Fruit fly (Drosophila melanogaster) whole organism, embryonic: Measurements from ENCODE around the gene CG11068.

ENCODE experiments used
- Adf1 ChIP-seq: fragments of 200-800 bp; sonication (Bioruptor generic); IDR thresholded peaks from 2 replicates; pipeline ENCODE4 v1.3.6; 2022; ENCODE audit warnings: missing biosample characterization, missing genetic modification characterization
- Aef1 ChIP-seq: fragments of 200-800 bp; sonication (Bioruptor generic); IDR thresholded peaks from 3 replicates; pipeline ENCODE4 v1.3.6; 2022; ENCODE audit warnings: missing biosample characterization, missing genetic modification characterization
- C15 ChIP-seq: fragments of 200-800 bp; sonication (Bioruptor generic); IDR thresholded peaks from 3 replicates; pipeline ENCODE4 v1.3.6; 2022; ENCODE audit warnings: missing biosample characterization, missing genetic modification characterization
- CG10321 ChIP-seq: fragments of 200-800 bp; sonication (Bioruptor generic); IDR thresholded peaks from 2 replicates; pipeline ENCODE4 v1.3.6; 2022; ENCODE audit warnings: missing biosample characterization, missing genetic modification characterization
- CG11504 ChIP-seq: fragments of 200-800 bp; sonication (Bioruptor generic); optimal IDR thresholded peaks from 3 replicates; lab custom pipeline; 2019; ENCODE audit warnings: missing biosample characterization, mild to moderate bottlenecking, missing genetic modification characterization, moderate library complexity
- CG15479 ChIP-seq: fragments of 200-800 bp; sonication (Bioruptor generic); optimal IDR thresholded peaks from 3 replicates; lab custom pipeline; 2019; ENCODE audit warnings: missing biosample characterization, mild to moderate bottlenecking, missing genetic modification characterization, moderate library complexity
- CG15696 ChIP-seq: fragments of 200-800 bp; sonication (Bioruptor generic); optimal IDR thresholded peaks from 2 replicates; lab custom pipeline; 2019; ENCODE audit warnings: missing biosample characterization, mild to moderate bottlenecking, missing genetic modification characterization, moderate library complexity
- CG16779 ChIP-seq: fragments of 200-800 bp; sonication (Bioruptor generic); IDR thresholded peaks from 2 replicates; pipeline ENCODE4 v1.3.6; 2022; ENCODE audit warnings: missing biosample characterization, missing genetic modification characterization
- CG16813 ChIP-seq: fragments of 200-800 bp; sonication (Bioruptor generic); IDR thresholded peaks from 3 replicates; pipeline ENCODE4 v1.3.6; 2022; ENCODE audit warnings: missing biosample characterization, missing genetic modification characterization; ENCODE audit not compliant: partially characterized antibody
- CG3163 ChIP-seq: fragments of 200-800 bp; sonication (Bioruptor generic); optimal IDR thresholded peaks from 3 replicates; lab custom pipeline; 2016; ENCODE audit warnings: missing biosample characterization, missing genetic modification characterization
- CG32772 ChIP-seq: fragments of 200-800 bp; sonication (Bioruptor generic); IDR thresholded peaks from 2 replicates; pipeline ENCODE4 v1.3.6; 2022; ENCODE audit warnings: missing biosample characterization, missing genetic modification characterization
- CG4360 ChIP-seq: fragments of 200-800 bp; sonication (Bioruptor generic); IDR thresholded peaks from 2 replicates; pipeline ENCODE4 v1.3.6; 2022; ENCODE audit warnings: missing biosample characterization, missing genetic modification characterization
- CG6791 ChIP-seq: fragments of 200-800 bp; sonication (Bioruptor generic); IDR thresholded peaks from 3 replicates; pipeline ENCODE4 v1.3.6; 2022; ENCODE audit warnings: missing biosample characterization, missing genetic modification characterization; ENCODE audit not compliant: partially characterized antibody
- CG8281 ChIP-seq: fragments of 200-800 bp; sonication (Bioruptor generic); optimal IDR thresholded peaks from 2 replicates; lab custom pipeline; 2018; ENCODE audit warnings: missing biosample characterization, mild to moderate bottlenecking, missing genetic modification characterization, moderate library complexity
- CG8478 ChIP-seq: fragments of >200 bp; optimal IDR thresholded peaks from 2 replicates; lab custom pipeline; 2018
- CG9437 ChIP-seq: fragments of 200-800 bp; sonication (Bioruptor generic); optimal IDR thresholded peaks from 2 replicates; lab custom pipeline; 2018; ENCODE audit warnings: missing biosample characterization, mild to moderate bottlenecking, missing genetic modification characterization
- Chrac-16 ChIP-seq: fragments of 200-800 bp; sonication (Bioruptor generic); optimal IDR thresholded peaks from 3 replicates; lab custom pipeline; 2016; ENCODE audit warnings: missing biosample characterization, missing genetic modification characterization
- D ChIP-seq, 2 experiments: fragments of 200-800 bp in 1 of 2; fragments of >200 bp in 1 of 2; sonication (Bioruptor generic) in 1 of 2; optimal IDR thresholded peaks; 2 replicates in 1 of 2; 3 replicates in 1 of 2; lab custom pipeline; 2017; ENCODE audit warnings: mild to moderate bottlenecking in 1 of 2, missing biosample characterization in 1 of 2, missing genetic modification characterization in 1 of 2, missing genetic modification reagents in 1 of 2
- Dll ChIP-seq: fragments of 200-800 bp; sonication (Bioruptor generic); IDR thresholded peaks from 4 replicates; pipeline ENCODE4 v1.3.6; 2022; ENCODE audit warnings: missing biosample characterization, missing genetic modification characterization; ENCODE audit not compliant: partially characterized antibody
- Drgx ChIP-seq: fragments of 200-800 bp; sonication (Bioruptor generic); IDR thresholded peaks from 2 replicates; pipeline ENCODE4 v1.3.6; 2022; ENCODE audit warnings: missing biosample characterization, missing genetic modification characterization
- ERR ChIP-seq: fragments of 200-800 bp; sonication (Bioruptor generic); optimal IDR thresholded peaks from 2 replicates; lab custom pipeline; 2016; ENCODE audit warnings: missing biosample characterization, missing genetic modification characterization
- Gsc ChIP-seq: fragments of 200-800 bp; sonication (Bioruptor generic); IDR thresholded peaks from 2 replicates; pipeline ENCODE4 v1.3.6; 2022; ENCODE audit warnings: missing biosample characterization, missing genetic modification characterization
- H2.0 ChIP-seq: fragments of 200-800 bp; sonication (Bioruptor generic); IDR thresholded peaks from 2 replicates; pipeline ENCODE4 v1.3.6; 2022; ENCODE audit warnings: missing biosample characterization, missing genetic modification characterization
- NC2α ChIP-seq: fragments of 200-800 bp; sonication (Bioruptor generic); optimal IDR thresholded peaks from 2 replicates; lab custom pipeline; 2016; ENCODE audit warnings: missing biosample characterization, missing genetic modification characterization
- NK7.1 ChIP-seq: fragments of 200-800 bp; sonication (Bioruptor generic); optimal IDR thresholded peaks from 3 replicates; lab custom pipeline; 2016; ENCODE audit warnings: missing biosample characterization, missing genetic modification characterization
- Nf-YA ChIP-seq: fragments of 200-800 bp; sonication (Bioruptor generic); IDR thresholded peaks from 2 replicates; pipeline ENCODE4 v1.3.6; 2022; ENCODE audit warnings: missing biosample characterization, missing genetic modification characterization
- Nf-YB ChIP-seq: fragments of 200-800 bp; sonication (Bioruptor generic); optimal IDR thresholded peaks from 3 replicates; lab custom pipeline; 2019; ENCODE audit warnings: missing biosample characterization, mild to moderate bottlenecking, missing genetic modification characterization, moderate library complexity
- Nf-YC ChIP-seq: fragments of 200-800 bp; optimal IDR thresholded peaks from 3 replicates; lab custom pipeline; 2019; ENCODE audit warnings: missing biosample characterization, mild to moderate bottlenecking, missing genetic modification characterization, moderate library complexity
- bbx ChIP-seq: fragments of 200-800 bp; sonication (Bioruptor generic); IDR thresholded peaks from 2 replicates; pipeline ENCODE4 v1.3.6; 2022; ENCODE audit warnings: missing biosample characterization, missing genetic modification characterization; ENCODE audit not compliant: partially characterized antibody
- bsh ChIP-seq, 2 experiments: fragments of 200-800 bp; sonication (Bioruptor generic); optimal IDR thresholded peaks; 2 replicates each; lab custom pipeline; 2017 to 2018; ENCODE audit warnings: mild to moderate bottlenecking in 2 of 2, missing biosample characterization in 2 of 2, missing genetic modification characterization in 2 of 2, moderate library complexity in 1 of 2
- chinmo ChIP-seq: fragments of 200-800 bp; sonication (Bioruptor generic); IDR thresholded peaks from 4 replicates; pipeline ENCODE4 v1.3.6; 2022; ENCODE audit warnings: missing biosample characterization, missing genetic modification characterization; ENCODE audit not compliant: partially characterized antibody
- crol ChIP-seq: fragments of 200-800 bp; sonication (Bioruptor generic); IDR thresholded peaks from 2 replicates; pipeline ENCODE4 v1.3.6; 2022; ENCODE audit warnings: missing biosample characterization, missing genetic modification characterization
- eyg ChIP-seq: fragments of 200-800 bp; sonication (Bioruptor generic); optimal IDR thresholded peaks from 3 replicates; lab custom pipeline; 2016; ENCODE audit warnings: missing biosample characterization, missing genetic modification characterization
- insv ChIP-seq, 2 experiments: fragments of 200-800 bp; sonication (Bioruptor generic); optimal IDR thresholded peaks; 3 replicates each; lab custom pipeline; 2016 to 2018; ENCODE audit warnings: missing biosample characterization in 2 of 2, missing genetic modification characterization in 2 of 2
- kni ChIP-seq: fragments of 200-800 bp; sonication (Bioruptor generic); optimal IDR thresholded peaks from 3 replicates; lab custom pipeline; 2017; ENCODE audit warnings: mild to moderate bottlenecking, missing biosample characterization, missing genetic modification reagents, missing genetic modification characterization
- lmd ChIP-seq: fragments of 200-800 bp; sonication (Bioruptor generic); IDR thresholded peaks from 2 replicates; pipeline ENCODE4 v1.3.6; 2022; ENCODE audit warnings: missing biosample characterization, missing genetic modification characterization
- nom ChIP-seq: fragments of 200-800 bp; sonication (Bioruptor generic); optimal IDR thresholded peaks from 2 replicates; lab custom pipeline; 2017; ENCODE audit warnings: missing biosample characterization, missing genetic modification characterization, mild to moderate bottlenecking, moderate library complexity, missing genetic modification reagents
- otp ChIP-seq: fragments of 200-800 bp; sonication (Bioruptor generic); IDR thresholded peaks from 3 replicates; pipeline ENCODE4, ENCODE4 v1.3.6; 2022; ENCODE audit warnings: missing biosample characterization, missing genetic modification characterization
- phol ChIP-seq: fragments of 200-800 bp; sonication (Bioruptor generic); optimal IDR thresholded peaks from 3 replicates; lab custom pipeline; 2018; ENCODE audit warnings: missing biosample characterization, mild to moderate bottlenecking, missing genetic modification characterization, moderate library complexity
- pros ChIP-seq: fragments of 200-800 bp; sonication (Bioruptor generic); optimal IDR thresholded peaks from 3 replicates; lab custom pipeline; 2019; ENCODE audit warnings: missing biosample characterization, mild to moderate bottlenecking, missing genetic modification characterization, moderate library complexity
- sna ChIP-seq: fragments of 200-800 bp; sonication (Bioruptor generic); IDR thresholded peaks from 2 replicates; pipeline ENCODE4 v1.3.6; 2022; ENCODE audit warnings: missing biosample characterization, missing genetic modification characterization; ENCODE audit not compliant: partially characterized antibody
- sqz ChIP-seq: fragments of 200-800 bp; sonication (Bioruptor generic); optimal IDR thresholded peaks from 3 replicates; lab custom pipeline; 2018; ENCODE audit warnings: missing biosample characterization, mild to moderate bottlenecking, missing genetic modification characterization
- sr ChIP-seq: fragments of 200-800 bp; sonication (Bioruptor generic); IDR thresholded peaks from 3 replicates; pipeline ENCODE4 v1.3.6; 2022; ENCODE audit warnings: missing biosample characterization, missing genetic modification characterization
- tll ChIP-seq, 2 experiments: fragments of 200-800 bp in 1 of 2; fragments of >200 bp in 1 of 2; sonication (Bioruptor generic) in 1 of 2; optimal IDR thresholded peaks; 2 replicates each; lab custom pipeline; 2017 to 2019; ENCODE audit warnings: missing biosample characterization in 2 of 2, missing genetic modification characterization in 2 of 2, mild to moderate bottlenecking in 1 of 2, moderate library complexity in 1 of 2
- twi ChIP-seq: fragments of 200-800 bp; optimal IDR thresholded peaks from 2 replicates; lab custom pipeline; 2019; ENCODE audit warnings: missing biosample characterization, mild to moderate bottlenecking, missing genetic modification characterization, moderate library complexity

Gene CG11068

DNA sequence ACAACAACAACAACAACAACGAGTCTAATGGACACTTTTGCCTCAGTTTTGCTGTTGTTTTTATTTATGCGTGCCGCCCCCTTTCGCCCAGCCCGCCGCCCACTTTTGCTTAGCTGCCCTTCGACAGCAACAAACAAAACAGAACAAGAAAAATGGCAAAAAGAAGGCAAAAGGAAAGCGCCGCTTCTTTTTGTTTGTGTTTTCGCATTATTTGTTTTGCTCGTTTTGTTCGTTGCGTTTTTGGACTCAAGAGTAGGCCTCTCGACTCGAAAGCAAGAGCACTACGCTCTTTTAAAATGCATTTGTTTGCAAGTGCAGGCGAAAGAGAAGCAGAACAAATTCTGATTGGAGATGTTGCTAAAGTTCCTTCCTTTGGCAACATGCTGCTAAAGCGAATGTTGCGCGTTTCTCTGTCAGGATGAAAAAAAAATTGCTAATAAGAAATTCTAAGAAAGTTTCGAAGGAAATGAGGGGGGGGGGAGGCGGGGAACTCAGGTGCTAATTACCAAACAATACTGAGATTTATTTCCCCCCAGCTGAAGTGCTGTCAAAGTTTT, 38.2 kb downstream of the CG11068 start:
- no peak for TF ChIP-seq lmd (GFP tag; lab: Robert Waterston, UW)
- no peak for TF ChIP-seq Chrac-16 (GFP tag; lab: Kevin White, UChicago)
- TF ChIP-seq phol, result no peak
- TF ChIP-seq nom, result peak; percentile 97
- TF ChIP-seq insv (GFP tag; optimal IDR thresholded peaks at IDR 0.05; lab: Kevin White, UChicago), result peak in 1 of 2 experiments; percentile 76
- peak; percentile 71 for TF ChIP-seq Drgx (GFP tag; lab: Robert Waterston, UW)
- peak; percentile 80 for TF ChIP-seq CG11504 (tag; lab: Kevin White, UChicago)
- TF ChIP-seq Dll (GFP tag; lab: Robert Waterston, UW), result no peak
- TF ChIP-seq bsh (GFP tag; optimal IDR thresholded peaks at IDR 0.05; lab: Kevin White, UChicago), result peak in 1 of 2 experiments; percentile 95
- no peak for TF ChIP-seq sqz (GFP tag; lab: Kevin White, UChicago)
- TF ChIP-seq C15 (GFP tag; lab: Robert Waterston, UW), result no peak
- no peak for TF ChIP-seq NC2α (GFP tag; lab: Kevin White, UChicago)
- no peak for TF ChIP-seq CG9437
- TF ChIP-seq otp (GFP tag; lab: Robert Waterston, UW), result no peak
- no peak for TF ChIP-seq CG32772 (GFP tag; lab: Robert Waterston, UW)
- no peak for TF ChIP-seq bbx (GFP tag; lab: Robert Waterston, UW)
- TF ChIP-seq CG6791 (GFP tag; lab: Robert Waterston, UW), result no peak

DNA sequence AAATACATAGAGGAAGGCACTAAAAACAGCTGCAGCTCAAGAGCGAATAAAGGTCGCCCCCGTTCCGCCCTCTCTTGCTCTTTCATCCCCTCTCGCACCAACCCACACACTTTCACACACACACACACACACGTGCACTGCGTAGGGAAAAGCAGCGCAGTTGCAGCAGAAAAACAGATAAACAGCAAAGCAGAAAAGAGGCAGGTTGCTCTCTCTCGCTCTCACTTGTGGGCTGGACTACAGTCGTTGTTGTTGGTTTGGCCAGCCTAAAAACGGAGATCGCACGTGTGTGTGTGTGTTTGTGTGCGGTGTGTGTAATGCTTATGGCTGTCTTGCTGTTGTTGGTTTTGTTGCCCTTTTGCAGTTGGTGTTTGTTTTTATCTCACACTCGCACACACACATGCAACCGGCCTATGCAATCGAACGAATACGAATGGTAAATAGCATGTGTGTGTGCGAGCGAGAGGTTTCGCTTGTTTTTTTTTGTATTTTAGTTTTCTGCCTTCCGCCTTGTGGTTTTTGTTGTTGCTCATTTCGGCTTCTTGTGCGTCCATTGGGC, 39.8 kb downstream of the CG11068 start:
- TF ChIP-seq CG3163 (GFP tag; lab: Kevin White, UChicago), result peak; percentile 63
- no peak for TF ChIP-seq CG8281 (tag; lab: Kevin White, UChicago)
- peak; percentile 80; the same call in 3 of the 4 replicates for TF ChIP-seq chinmo
- TF ChIP-seq crol (GFP tag; lab: Robert Waterston, UW), result peak; percentile 92
- TF ChIP-seq sqz (GFP tag; lab: Kevin White, UChicago), result peak; percentile 93
- peak; percentile 39 for TF ChIP-seq CG15696 (tag; lab: Kevin White, UChicago)
- peak; percentile 92 for TF ChIP-seq D (optimal IDR thresholded peaks at IDR 0.05; lab: Kevin White, UChicago)
- TF ChIP-seq D (GFP tag; optimal IDR thresholded peaks at IDR 0.05; lab: Kevin White, UChicago), result no peak
- peak; percentile 41 for TF ChIP-seq CG15479 (GFP tag; lab: Kevin White, UChicago)
- peak; percentile 51 for TF ChIP-seq CG11504 (tag; lab: Kevin White, UChicago)
- TF ChIP-seq NK7.1 (GFP tag; lab: Kevin White, UChicago), result no peak
- TF ChIP-seq H2.0 (GFP tag; lab: Robert Waterston, UW), result no peak
- TF ChIP-seq CG8478 (lab: Kevin White, UChicago), result peak; percentile 98
- TF ChIP-seq Drgx (GFP tag; lab: Robert Waterston, UW), result peak; percentile 78
- TF ChIP-seq twi, result peak; percentile 47
- TF ChIP-seq Adf1 (GFP tag; lab: Robert Waterston, UW), result peak; percentile 39; the same call in 1 of the 2 replicates
- TF ChIP-seq Aef1, result peak; percentile 75
- TF ChIP-seq eyg, result no peak
- TF ChIP-seq tll (GFP tag; optimal IDR thresholded peaks at IDR 0.05; lab: Kevin White, UChicago), result peak in 1 of 2 experiments; percentile 45
- TF ChIP-seq Gsc, result no peak
- TF ChIP-seq Nf-YC (tag; lab: Kevin White, UChicago), result peak; percentile 97
- peak; percentile 74 for TF ChIP-seq ERR (GFP tag; lab: Kevin White, UChicago)
- TF ChIP-seq pros (GFP tag; lab: Kevin White, UChicago), result peak; percentile 51
- peak in 1 of 2 experiments; percentile 44 for TF ChIP-seq insv (GFP tag; optimal IDR thresholded peaks at IDR 0.05; lab: Kevin White, UChicago)
- no peak for TF ChIP-seq CG10321 (GFP tag; lab: Robert Waterston, UW)
- peak; percentile 75 for TF ChIP-seq Nf-YA (GFP tag; lab: Robert Waterston, UW)
- TF ChIP-seq CG16813 (GFP tag; lab: Robert Waterston, UW), result 0 out of 3 replicates have a peak, but pooled peaks have one; percentile 13
- peak; percentile 79 for TF ChIP-seq kni (GFP tag; lab: Kevin White, UChicago)
- peak; percentile 17 for TF ChIP-seq sr (GFP tag; lab: Robert Waterston, UW)
- TF ChIP-seq sna, result 0 out of 2 replicates have a peak, but pooled peaks have one; percentile 51
- TF ChIP-seq CG4360 (GFP tag; lab: Robert Waterston, UW), result peak; percentile 96
- no peak for TF ChIP-seq CG16779 (GFP tag; lab: Robert Waterston, UW)
- peak; percentile 99 for TF ChIP-seq Nf-YB (GFP tag; lab: Kevin White, UChicago)
- peak; percentile 87 for TF ChIP-seq nom
